Fruit fly (Drosophila melanogaster): ENCODE measurements around the gene CG7945.
A peak's percentile ranks its signal among the peaks of the same experiment; 100 is the strongest.

CG7945 gene

DNA sequence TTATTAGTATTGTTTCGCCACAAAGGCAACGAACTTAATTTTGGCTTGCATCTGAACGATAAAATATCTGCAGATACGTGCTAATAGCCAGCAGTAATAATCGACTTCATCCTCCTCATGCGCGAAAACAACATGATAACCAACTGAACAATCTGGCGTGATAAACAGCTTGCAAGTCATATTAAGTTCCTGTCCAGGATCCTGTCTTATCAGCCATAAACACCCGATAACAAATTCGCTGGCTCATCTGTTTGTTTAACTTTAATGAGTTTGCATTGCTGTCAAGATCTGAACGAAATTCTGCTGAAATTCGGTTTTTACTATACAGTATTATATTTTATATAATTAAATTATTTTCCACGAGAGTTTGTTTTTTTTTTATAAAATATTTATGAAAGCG lies 10.7 kb downstream of the CG7945 start:
- TF ChIP-seq Pif1B (GFP tag; optimal IDR thresholded peaks at IDR 0.05) (no peak), Ets98B (GFP tag; IDR thresholded peaks at IDR 0.05) (no peak), Snoo (tag; optimal IDR thresholded peaks at IDR 0.05) (no peak), CG34367 (tag; optimal IDR thresholded peaks at IDR 0.05) (no peak), CG4496 (GFP tag; IDR thresholded peaks at IDR 0.05) (no peak), CG8159 (tag; optimal IDR thresholded peaks at IDR 0.05) (no peak), CG12605 (GFP tag; IDR thresholded peaks at IDR 0.05) (no peak), fd96Ca (GFP tag; IDR thresholded peaks at IDR 0.05) (no peak), CG32121 (GFP tag; IDR thresholded peaks at IDR 0.05) (no peak), CG17806 (tag; optimal IDR thresholded peaks at IDR 0.05) (no peak)

dm6 chr3L:15511688-15512250 lies 12.2 kb downstream of the CG7945 start:
- TF ChIP-seq EcR (GFP tag; optimal IDR thresholded peaks at IDR 0.05) (peak; percentile 68), D1 (tag; optimal IDR thresholded peaks at IDR 0.05) (no peak), CG15710 (tag; optimal IDR thresholded peaks at IDR 0.05) (peak; percentile 2), CG12605 (GFP tag; IDR thresholded peaks at IDR 0.05) (no peak), Pif1B (GFP tag; optimal IDR thresholded peaks at IDR 0.05) (peak; percentile 32), CG8301 (tag; optimal IDR thresholded peaks at IDR 0.05) (no peak)

- TF ChIP-seq EcR (GFP tag; optimal IDR thresholded peaks at IDR 0.05) (peak; percentile 1), Ets98B (GFP tag; IDR thresholded peaks at IDR 0.05) (no peak), Pif1A (GFP tag; optimal IDR thresholded peaks at IDR 0.05) (peak; percentile 9), CG9948 (tag; optimal IDR thresholded peaks at IDR 0.05) (no peak), Pif1B (GFP tag; optimal IDR thresholded peaks at IDR 0.05) (peak; percentile 15), CG12605 (GFP tag; IDR thresholded peaks at IDR 0.05) (peak; percentile 30; the same call in 1 of the 2 replicates), gl (tag; optimal IDR thresholded peaks at IDR 0.05) (peak; percentile 18)
These were observed 13.2 kb downstream of the CG7945 start, which contains the start of gene MsrA for dm6 chr3L:15510787-15511186. Gene MsrA, plus strand, starts transcription at chr3L:15511052.

DNA sequence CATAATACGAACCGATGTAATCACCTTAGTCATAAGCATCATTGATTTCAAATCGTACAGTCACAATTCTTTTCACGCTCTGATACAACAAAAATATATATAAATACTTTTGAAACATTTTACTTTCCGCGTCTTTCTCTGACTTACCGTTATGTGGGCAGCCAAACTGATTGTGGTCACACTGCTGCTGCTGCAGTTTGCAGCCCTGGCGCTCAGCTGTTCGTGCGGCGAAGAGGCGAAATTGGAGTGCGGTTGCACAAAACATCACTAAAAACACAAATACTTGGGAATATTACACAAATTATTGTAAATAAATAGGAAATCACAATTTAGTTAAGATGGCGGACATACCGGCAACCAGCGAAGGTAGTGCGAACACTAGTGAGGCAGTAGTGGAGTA lies 14.5 kb downstream of the CG7945 start, which contains the start of the genes gdl and gdl-ORF39:
gdl (plus strand) TSS at position 48 of the 400 bp plus-strand sequence.
gdl-ORF39 (plus strand) TSS at position 48 of the 400 bp plus-strand sequence.
- TF ChIP-seq Pif1A (GFP tag; optimal IDR thresholded peaks at IDR 0.05) = no peak
- TF ChIP-seq CG10348 (GFP tag; IDR thresholded peaks at IDR 0.05) = no peak
- no peak for TF ChIP-seq CG34367 (tag; optimal IDR thresholded peaks at IDR 0.05)
- TF ChIP-seq CG32121 (GFP tag; IDR thresholded peaks at IDR 0.05) = no peak
- no peak for TF ChIP-seq CG4496 (GFP tag; IDR thresholded peaks at IDR 0.05)
- no peak for TF ChIP-seq fd96Ca (GFP tag; IDR thresholded peaks at IDR 0.05)
- no peak for TF ChIP-seq D1 (tag; optimal IDR thresholded peaks at IDR 0.05)
- no peak for TF ChIP-seq Pif1B (GFP tag; optimal IDR thresholded peaks at IDR 0.05)
- no peak for TF ChIP-seq CG14655 (GFP tag; optimal IDR thresholded peaks at IDR 0.05)
- no peak for TF ChIP-seq CG15710 (tag; optimal IDR thresholded peaks at IDR 0.05)
- no peak for TF ChIP-seq gl (tag; optimal IDR thresholded peaks at IDR 0.05)
- TF ChIP-seq EcR (GFP tag; optimal IDR thresholded peaks at IDR 0.05) = no peak
- TF ChIP-seq CG13204 (GFP tag; optimal IDR thresholded peaks at IDR 0.05) = no peak

- no peak for TF ChIP-seq CG15710 (tag; optimal IDR thresholded peaks at IDR 0.05)
- no peak for TF ChIP-seq CG12605 (GFP tag; IDR thresholded peaks at IDR 0.05)
- no peak for TF ChIP-seq Snoo (tag; optimal IDR thresholded peaks at IDR 0.05)
- no peak for TF ChIP-seq CG17806 (tag; optimal IDR thresholded peaks at IDR 0.05)
- no peak for TF ChIP-seq D1 (tag; optimal IDR thresholded peaks at IDR 0.05)
- no peak for TF ChIP-seq CG9948 (tag; optimal IDR thresholded peaks at IDR 0.05)
These were observed 15.2 kb downstream of the CG7945 start, which contains the start of gene Z600 for dm6 chr3L:15508750-15509149. Gene Z600, plus strand, starts transcription at chr3L:15509061.

DNA sequence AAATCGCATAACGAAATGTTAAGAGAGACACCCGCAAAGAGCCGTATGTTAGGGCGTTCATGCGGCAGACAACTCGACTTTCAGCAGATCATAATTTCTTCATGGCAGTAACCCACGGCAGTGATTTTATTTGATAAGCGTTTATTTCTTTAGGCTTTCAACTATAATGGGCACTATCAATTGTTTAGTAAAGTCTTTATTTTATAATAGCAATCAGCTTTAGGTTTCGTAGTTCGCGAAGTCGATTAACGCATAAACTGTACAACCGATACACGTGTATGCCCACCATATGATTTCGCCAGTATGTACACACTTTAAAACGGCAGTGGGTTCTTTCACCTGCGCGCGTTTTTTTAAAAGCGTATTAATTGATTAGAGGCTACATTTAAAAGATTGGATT lies 15.7 kb downstream of the CG7945 start, which contains the start of gene CG7841:
CG7841 (minus strand) TSS at position 20 of the 400 bp plus-strand sequence.
- TF ChIP-seq CG10348 (GFP tag; IDR thresholded peaks at IDR 0.05) (no peak), rn (GFP tag; IDR thresholded peaks at IDR 0.05) (no peak; the same call in 1 of the 2 replicates), gl (tag; optimal IDR thresholded peaks at IDR 0.05) (peak; percentile 98), D1 (tag; optimal IDR thresholded peaks at IDR 0.05) (peak; percentile 97), fd96Ca (GFP tag; IDR thresholded peaks at IDR 0.05) (no peak; the same call in 2 of the 3 replicates), CG14655 (GFP tag; optimal IDR thresholded peaks at IDR 0.05) (peak; percentile 97), CG15710 (tag; optimal IDR thresholded peaks at IDR 0.05) (peak; percentile 98), CG12605 (GFP tag; IDR thresholded peaks at IDR 0.05) (peak; percentile 97), CG34367 (tag; optimal IDR thresholded peaks at IDR 0.05) (peak; percentile 98), CG32121 (GFP tag; IDR thresholded peaks at IDR 0.05) (peak; percentile 97), Pif1B (GFP tag; optimal IDR thresholded peaks at IDR 0.05) (peak; percentile 99), EcR (GFP tag; optimal IDR thresholded peaks at IDR 0.05) (peak; percentile 92), CG13204 (GFP tag; optimal IDR thresholded peaks at IDR 0.05) (peak; percentile 95), Ets98B (GFP tag; IDR thresholded peaks at IDR 0.05) (peak; percentile 98), Snoo (tag; optimal IDR thresholded peaks at IDR 0.05) (peak; percentile 99), CG9948 (tag; optimal IDR thresholded peaks at IDR 0.05) (peak; percentile 96), CG4496 (GFP tag; IDR thresholded peaks at IDR 0.05) (peak; percentile 98), CG8301 (tag; optimal IDR thresholded peaks at IDR 0.05) (peak; percentile 98), Pif1A (GFP tag; optimal IDR thresholded peaks at IDR 0.05) (peak; percentile 99), CG8159 (tag; optimal IDR thresholded peaks at IDR 0.05) (peak; percentile 98), CG17806 (tag; optimal IDR thresholded peaks at IDR 0.05) (peak; percentile 98)

Data from whole organism, pupa.